Worm (Caenorhabditis elegans) whole organism, L3 larva: ENCODE measurements around the gene T27D12.6.

Experiments used
- ZK546.5 ChIP-seq: sonication (generic microtip); optimal IDR thresholded peaks from 2 replicates; lab custom pipeline; 2017; ENCODE audit warnings: missing biosample characterization, missing genetic modification characterization
- aly-2 ChIP-seq: fragments of 150-350 bp; optimal IDR thresholded peaks from 2 replicates; lab custom pipeline; 2014; ENCODE audit warnings: missing biosample characterization, missing genetic modification characterization
- ama-1 ChIP-seq: fragments of 150-350 bp; optimal IDR thresholded peaks from 2 replicates; lab custom pipeline; 2018
- ceh-16 ChIP-seq: sonication (generic microtip); optimal IDR thresholded peaks from 2 replicates; lab custom pipeline; 2017; ENCODE audit warnings: missing biosample characterization, missing genetic modification characterization
- ceh-28 ChIP-seq: fragments of 150-350 bp; optimal IDR thresholded peaks from 2 replicates; lab custom pipeline; 2014; ENCODE audit warnings: missing biosample characterization, missing genetic modification reagents, missing genetic modification characterization
- ceh-82 ChIP-seq: fragments of 150-350 bp; optimal IDR thresholded peaks from 2 replicates; lab custom pipeline; 2014; ENCODE audit warnings: missing biosample characterization, missing genetic modification characterization
- ceh-9 ChIP-seq: sonication (generic microtip); optimal IDR thresholded peaks from 2 replicates; lab custom pipeline; 2018; ENCODE audit warnings: missing biosample characterization, missing genetic modification characterization
- egl-27 ChIP-seq: sonication (generic microtip); optimal IDR thresholded peaks from 4 replicates; lab custom pipeline; 2017; ENCODE audit warnings: missing biosample characterization, missing genetic modification reagents, missing genetic modification characterization
- elt-1 ChIP-seq: fragments of 150-350 bp; optimal IDR thresholded peaks from 2 replicates; lab custom pipeline; 2014; ENCODE audit warnings: missing biosample characterization, missing genetic modification characterization
- elt-2 ChIP-seq: sonication (generic microtip); optimal IDR thresholded peaks from 2 replicates; lab custom pipeline; 2016; ENCODE audit warnings: missing genetic modification reagents, mild to moderate bottlenecking, missing genetic modification characterization, missing compliant biosample characterization
- elt-3 ChIP-seq, 3 experiments: fragments of 150-350 bp in 1 of 3; sonication (generic microtip) in 2 of 3; optimal IDR thresholded peaks; 2 replicates in 2 of 3; 4 replicates in 1 of 3; lab custom pipeline; 2014 to 2017; ENCODE audit warnings: missing biosample characterization in 3 of 3, missing genetic modification characterization in 3 of 3
- eor-1 ChIP-seq, 2 experiments: fragments of 150-350 bp; optimal IDR thresholded peaks; 2 replicates each; lab custom pipeline; 2014 to 2018; ENCODE audit warnings: missing biosample characterization in 2 of 2, missing genetic modification characterization in 2 of 2
- fkh-10 ChIP-seq: sonication (generic microtip); optimal IDR thresholded peaks from 2 replicates; lab custom pipeline; 2017; ENCODE audit warnings: missing biosample characterization, missing genetic modification reagents, missing genetic modification characterization
- fkh-2 ChIP-seq: fragments of 150-350 bp; optimal IDR thresholded peaks from 2 replicates; lab custom pipeline; 2014; ENCODE audit warnings: missing biosample characterization, missing genetic modification reagents, missing genetic modification characterization
- fos-1 ChIP-seq: fragments of 150-350 bp; optimal IDR thresholded peaks from 2 replicates; lab custom pipeline; 2014; ENCODE audit warnings: missing biosample characterization, missing genetic modification characterization
- hmg-11 ChIP-seq: sonication (generic microtip); optimal IDR thresholded peaks from 2 replicates; lab custom pipeline; 2016; ENCODE audit warnings: missing genetic modification characterization, missing compliant biosample characterization
- lin-15B ChIP-seq: fragments of 150-350 bp; optimal IDR thresholded peaks from 2 replicates; lab custom pipeline; 2014; ENCODE audit warnings: missing biosample characterization, missing genetic modification characterization
- lin-39 ChIP-seq: fragments of 150-350 bp; optimal IDR thresholded peaks from 2 replicates; lab custom pipeline; 2018; ENCODE audit warnings: missing biosample characterization, missing genetic modification reagents, missing genetic modification characterization
- lsy-12 ChIP-seq: sonication (generic microtip); optimal IDR thresholded peaks from 2 replicates; lab custom pipeline; 2016; ENCODE audit warnings: mild to moderate bottlenecking, missing genetic modification characterization, missing compliant biosample characterization
- mdl-1 ChIP-seq: fragments of 150-350 bp; optimal IDR thresholded peaks from 2 replicates; lab custom pipeline; 2014; ENCODE audit warnings: missing biosample characterization, missing genetic modification characterization
- nfya-1 ChIP-seq: sonication (generic microtip); optimal IDR thresholded peaks from 2 replicates; lab custom pipeline; 2017; ENCODE audit warnings: missing genetic modification characterization, mild to moderate bottlenecking, missing compliant biosample characterization, antibody characterized with exemption, moderate library complexity; ENCODE audit not compliant: insufficient read depth
- nhr-11 ChIP-seq: fragments of 150-350 bp; optimal IDR thresholded peaks from 2 replicates; lab custom pipeline; 2014; ENCODE audit warnings: missing biosample characterization, missing genetic modification characterization
- nhr-23 ChIP-seq: fragments of 150-350 bp; optimal IDR thresholded peaks from 2 replicates; lab custom pipeline; 2014; ENCODE audit warnings: missing biosample characterization, missing genetic modification reagents, missing genetic modification characterization
- nhr-237 ChIP-seq: fragments of 150-350 bp; optimal IDR thresholded peaks from 2 replicates; lab custom pipeline; 2014; ENCODE audit warnings: missing biosample characterization, missing genetic modification characterization
- nhr-25 ChIP-seq: sonication (generic microtip); optimal IDR thresholded peaks from 2 replicates; lab custom pipeline; 2017; ENCODE audit warnings: missing biosample characterization, missing genetic modification characterization
- nhr-43 ChIP-seq: sonication (generic microtip); optimal IDR thresholded peaks from 2 replicates; lab custom pipeline; 2016; ENCODE audit warnings: mild to moderate bottlenecking, missing genetic modification characterization, missing compliant biosample characterization; ENCODE audit not compliant: poor library complexity, severe bottlenecking
- pha-4 ChIP-seq: fragments of 150-350 bp; optimal IDR thresholded peaks from 2 replicates; lab custom pipeline; 2014; ENCODE audit warnings: missing biosample characterization, missing genetic modification reagents, missing genetic modification characterization
- pqm-1 ChIP-seq: fragments of 150-350 bp; optimal IDR thresholded peaks from 2 replicates; lab custom pipeline; 2017; ENCODE audit warnings: missing biosample characterization, missing genetic modification characterization, inconsistent platforms
- sea-2 ChIP-seq: fragments of 150-350 bp; sonication (generic microtip); optimal IDR thresholded peaks from 4 replicates; lab custom pipeline; 2014; ENCODE audit warnings: missing biosample characterization, missing genetic modification reagents, missing genetic modification characterization
- skn-1 ChIP-seq: fragments of 150-350 bp; optimal IDR thresholded peaks from 2 replicates; lab custom pipeline; 2014; ENCODE audit warnings: missing biosample characterization, missing genetic modification characterization
- snpc-4 ChIP-seq: fragments of 150-350 bp; optimal IDR thresholded peaks from 2 replicates; lab custom pipeline; 2014; ENCODE audit warnings: missing biosample characterization, missing genetic modification characterization
- unc-62 ChIP-seq: fragments of 150-350 bp; sonication (generic microtip); optimal IDR thresholded peaks from 4 replicates; lab custom pipeline; 2014; ENCODE audit warnings: missing biosample characterization, missing genetic modification reagents, missing genetic modification characterization
- zag-1 ChIP-seq: fragments of 150-350 bp; optimal IDR thresholded peaks from 2 replicates; lab custom pipeline; 2014; ENCODE audit warnings: missing biosample characterization, missing genetic modification characterization
- ztf-11 ChIP-seq: fragments of 150-350 bp; optimal IDR thresholded peaks from 2 replicates; lab custom pipeline; 2014; ENCODE audit warnings: missing biosample characterization, missing genetic modification characterization
- ztf-4 ChIP-seq: fragments of 150-350 bp; optimal IDR thresholded peaks from 2 replicates; lab custom pipeline; 2014; ENCODE audit warnings: missing biosample characterization, missing genetic modification characterization

The T27D12.6 gene

DNA sequence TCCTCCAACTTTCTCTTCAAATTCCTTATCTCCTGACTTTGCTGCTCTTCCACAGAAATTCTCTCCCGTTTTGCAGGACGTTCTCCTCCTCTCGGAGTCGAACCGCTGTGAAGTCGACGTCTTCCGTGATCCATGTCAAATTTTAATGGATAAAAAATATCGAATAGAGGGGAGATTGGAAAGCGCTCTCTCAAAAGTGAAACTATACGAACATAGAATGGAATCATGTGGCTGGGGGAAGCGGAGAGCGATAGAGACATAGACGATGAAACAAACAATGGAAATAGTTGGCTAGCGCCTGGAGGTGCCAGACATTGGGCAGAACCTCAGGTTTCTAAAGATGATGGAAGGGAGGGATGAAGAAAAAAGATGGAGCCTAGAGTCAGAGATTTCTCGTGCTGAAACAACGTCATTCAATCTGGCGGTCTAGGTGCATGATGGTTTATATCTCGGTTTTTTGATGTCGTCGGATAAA, 21.4 kb upstream of the T27D12.6 start, which contains the start of gene F43G6.8:
TSS of gene F43G6.8 (minus strand) at position 198 of the 475 bp plus-strand sequence.
- no peak for TF ChIP-seq ceh-28 (tag; lab: Kevin White, UChicago)
- no peak for TF ChIP-seq sea-2 (GFP tag; lab: Kevin White, UChicago)
- TF ChIP-seq snpc-4, result peak; percentile 32
- peak; percentile 78 for TF ChIP-seq nhr-11
- TF ChIP-seq ZK546.5 (tag; lab: Kevin White, UChicago), result no peak
- no peak for TF ChIP-seq skn-1 (tag; lab: Kevin White, UChicago)
- TF ChIP-seq nhr-23 (tag; lab: Kevin White, UChicago), result peak; percentile 35
- no peak for TF ChIP-seq unc-62 (GFP tag; lab: Kevin White, UChicago)
- peak; percentile 14 for TF ChIP-seq pqm-1 (tag; lab: Kevin White, UChicago)
- TF ChIP-seq nhr-25, result peak; percentile 13
- TF ChIP-seq egl-27, result no peak
- TF ChIP-seq lin-39, result peak; percentile 11
- no peak for TF ChIP-seq ceh-16 (tag; lab: Kevin White, UChicago)
- peak; percentile 30 for TF ChIP-seq elt-2
- TF ChIP-seq nfya-1 (tag; lab: Kevin White, UChicago), result peak; percentile 72
- peak; percentile 11 for TF ChIP-seq lin-15B (tag; lab: Kevin White, UChicago)
- no peak for TF ChIP-seq nhr-43 (tag; lab: Kevin White, UChicago)
- TF ChIP-seq mdl-1, result no peak
- TF ChIP-seq ztf-4 (tag; lab: Kevin White, UChicago), result no peak
- no peak for TF ChIP-seq ztf-11 (tag; lab: Kevin White, UChicago)
- no peak for TF ChIP-seq nhr-237 (tag; lab: Kevin White, UChicago)
- TF ChIP-seq aly-2 (tag; lab: Kevin White, UChicago), result no peak
- TF ChIP-seq fkh-2 (tag; lab: Kevin White, UChicago), result no peak
- no peak for TF ChIP-seq ceh-82 (tag; lab: Kevin White, UChicago)
- no peak for TF ChIP-seq elt-1 (tag; lab: Kevin White, UChicago)
- TF ChIP-seq zag-1 (tag; lab: Kevin White, UChicago), result no peak
- no peak for TF ChIP-seq fkh-10 (GFP tag; lab: Kevin White, UChicago)
- no peak for TF ChIP-seq fos-1 (tag; lab: Kevin White, UChicago)
- TF ChIP-seq ceh-9 (tag; lab: Kevin White, UChicago), result no peak
- TF ChIP-seq pha-4 (tag; lab: Kevin White, UChicago), result no peak

DNA sequence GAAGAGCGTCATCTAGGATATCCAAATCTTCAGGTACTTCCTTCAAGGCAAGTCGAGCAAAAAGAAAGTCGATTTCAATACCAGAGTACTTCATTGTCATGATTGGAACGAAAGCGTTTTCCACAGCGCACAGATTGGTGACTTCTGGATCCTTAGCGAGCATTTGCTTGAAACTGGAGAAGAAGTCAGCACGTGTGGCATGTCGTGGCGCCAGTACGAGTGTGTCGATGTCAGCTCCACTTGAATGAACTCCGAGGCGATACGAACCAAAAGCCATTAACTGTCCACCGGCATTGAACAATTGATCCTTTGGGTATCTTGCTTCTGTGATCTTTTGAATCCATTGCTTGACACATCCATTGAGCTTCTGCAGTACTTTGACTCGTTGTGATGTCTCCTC, 19.3 kb upstream of the T27D12.6 start:
- TF ChIP-seq ceh-28 (tag; lab: Kevin White, UChicago) (no peak), egl-27 (no peak)
- TF ChIP-seq, all 47 proteins: peak for 0

DNA sequence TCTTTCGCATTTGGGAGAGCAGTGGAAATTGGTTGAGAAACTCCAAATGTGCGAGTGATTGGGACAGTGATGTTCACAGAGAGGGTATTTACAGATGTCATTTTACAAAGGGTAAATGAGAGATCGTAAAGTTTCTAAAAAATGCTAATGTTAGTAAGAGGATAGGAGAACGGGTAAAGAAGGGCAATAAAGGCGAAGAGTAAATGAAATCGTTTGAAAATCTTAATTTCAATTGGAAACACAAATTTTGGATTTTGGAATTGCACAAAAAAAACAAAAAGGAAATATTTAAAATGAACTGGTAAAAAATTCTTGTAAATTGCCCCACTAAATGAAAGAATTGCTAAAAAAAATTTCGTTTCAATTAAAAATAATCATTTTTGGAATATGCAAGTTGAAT, 18.8 kb upstream of the T27D12.6 start, which contains the start of gene pap-3:
TSS of gene pap-3 (minus strand) at position 101 of the 400 bp plus-strand sequence.
- no peak for TF ChIP-seq ZK546.5 (tag; lab: Kevin White, UChicago)
- TF ChIP-seq nhr-23 (tag; lab: Kevin White, UChicago), result no peak
- no peak for TF ChIP-seq lin-39
- no peak for TF ChIP-seq elt-3 (tag; optimal IDR thresholded peaks at IDR 0.05; lab: Kevin White, UChicago)
- no peak for TF ChIP-seq nhr-237 (tag; lab: Kevin White, UChicago)
- no peak for TF ChIP-seq nhr-43 (tag; lab: Kevin White, UChicago)

DNA sequence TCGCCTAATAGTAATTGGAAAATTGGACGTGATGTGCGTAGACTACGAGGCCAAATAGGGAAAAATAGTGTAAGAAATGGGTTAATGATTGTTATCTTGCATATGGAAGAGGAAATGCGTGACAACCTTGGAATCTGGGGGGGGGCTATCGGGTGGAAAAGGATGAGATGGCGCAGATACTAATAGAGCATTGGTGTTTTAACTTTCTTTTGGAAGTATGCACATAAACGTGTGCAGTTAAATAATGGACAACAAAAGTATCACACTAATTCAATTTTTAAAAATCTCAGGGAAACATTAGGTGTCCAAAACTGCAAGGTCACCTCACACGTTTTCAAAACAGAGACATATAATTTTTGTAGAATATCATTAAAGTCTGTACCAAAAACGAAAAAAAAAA, 15.5 kb upstream of the T27D12.6 start, which contains the start of gene Y6D1A.2:
TSS of gene Y6D1A.2 (minus strand) at position 101 of the 400 bp plus-strand sequence.
- TF ChIP-seq eor-1 (tag; optimal IDR thresholded peaks at IDR 0.05; lab: Kevin White, UChicago) (no peak), nhr-25 (peak; percentile 33)

DNA sequence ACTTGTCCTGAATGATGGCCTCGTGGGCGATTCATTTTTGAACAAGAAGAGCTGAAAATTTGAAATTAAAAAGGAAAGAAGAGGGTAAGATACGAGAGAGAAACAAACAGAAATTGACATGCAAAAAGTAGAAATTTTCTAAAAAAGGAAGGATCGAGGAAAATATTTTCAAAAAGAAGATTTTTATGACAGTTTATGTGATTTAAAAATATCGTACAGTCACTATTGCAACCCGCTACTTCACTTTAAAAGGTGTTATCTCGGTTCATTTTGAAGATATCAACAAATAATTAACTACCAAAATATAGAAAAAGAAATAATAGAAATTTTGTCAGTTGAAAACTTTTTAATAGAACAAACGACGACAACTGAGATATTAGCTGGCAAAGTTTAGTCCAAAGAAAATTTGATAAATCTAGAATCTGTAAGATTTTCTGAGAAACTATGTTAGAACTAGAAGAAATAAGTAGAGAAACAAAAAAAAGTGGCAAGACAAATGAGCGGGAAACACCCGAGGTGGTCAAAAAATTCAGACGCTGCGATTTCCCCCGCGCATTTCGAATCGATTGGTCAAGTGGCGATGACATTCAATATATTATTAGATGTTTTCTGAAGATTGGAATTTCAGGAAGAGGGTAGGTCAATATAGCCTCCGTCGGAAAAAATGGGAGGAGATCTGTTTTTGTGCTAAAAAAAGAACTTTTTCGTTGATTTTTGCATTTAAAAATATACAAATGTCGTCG, 11.6 kb upstream of the T27D12.6 start, which contains the start of gene Y6D1A.1:
TSS of gene Y6D1A.1 (minus strand) at position 51 of the 743 bp plus-strand sequence.
- TF ChIP-seq ceh-82 (tag; lab: Kevin White, UChicago), result no peak
- TF ChIP-seq zag-1 (tag; lab: Kevin White, UChicago), result no peak
- no peak for TF ChIP-seq lsy-12 (tag; lab: Kevin White, UChicago)
- TF ChIP-seq nhr-25, result no peak
- no peak for TF ChIP-seq fkh-10 (GFP tag; lab: Kevin White, UChicago)
- TF ChIP-seq hmg-11 (tag; lab: Kevin White, UChicago), result no peak
- TF ChIP-seq mdl-1, result no peak
- no peak for TF ChIP-seq ama-1 (lab: Kevin White, UChicago)
- no peak for TF ChIP-seq ztf-11 (tag; lab: Kevin White, UChicago)
- TF ChIP-seq lin-15B (tag; lab: Kevin White, UChicago), result no peak
- no peak for TF ChIP-seq elt-3 (tag; optimal IDR thresholded peaks at IDR 0.05; lab: Kevin White, UChicago)
- no peak for TF ChIP-seq pha-4 (tag; lab: Kevin White, UChicago)
- TF ChIP-seq pqm-1 (tag; lab: Kevin White, UChicago), result no peak
- no peak for TF ChIP-seq fkh-2 (tag; lab: Kevin White, UChicago)
- no peak for TF ChIP-seq unc-62 (GFP tag; lab: Kevin White, UChicago)
